Fruit fly (Drosophila melanogaster): Measurements from ENCODE around the gene Cpr64Ac.

Cpr64Ac gene

dm6 chr3L:4262384-4262783 lies 49.7 kb upstream of the Cpr64Ac start, which contains the start of the genes CG11586 and VhaM9.7-a (continued):
- TF ChIP-seq CG15601 (tag; optimal IDR thresholded peaks at IDR 0.05) (peak; percentile 40), Blimp-1 (GFP tag; optimal IDR thresholded peaks at IDR 0.05) (peak; percentile 24), fd102C (GFP tag; optimal IDR thresholded peaks at IDR 0.05) (no peak), insv (GFP tag; optimal IDR thresholded peaks at IDR 0.05) (no peak), sr (GFP tag; IDR thresholded peaks at IDR 0.05) (no peak), CG4707 (GFP tag; optimal IDR thresholded peaks at IDR 0.05) (no peak), Spps (tag; optimal IDR thresholded peaks at IDR 0.05) (no peak), pum (GFP tag; optimal IDR thresholded peaks at IDR 0.05) (no peak), CG8290 (GFP tag; optimal IDR thresholded peaks at IDR 0.05) (peak; percentile 40), CG8290 (tag; optimal IDR thresholded peaks at IDR 0.05) (no peak), CG10565 (GFP tag; optimal IDR thresholded peaks at IDR 0.05) (no peak), CG3847 (GFP tag; IDR thresholded peaks at IDR 0.05) (no peak), sd (tag; optimal IDR thresholded peaks at IDR 0.05) (peak; percentile 21), CG7786 (GFP tag; optimal IDR thresholded peaks at IDR 0.05) (no peak), ase (GFP tag; IDR thresholded peaks at IDR 0.05) (no peak), D (optimal IDR thresholded peaks at IDR 0.05) (no peak), D (GFP tag; optimal IDR thresholded peaks at IDR 0.05) (no peak), CG14667 (GFP tag; IDR thresholded peaks at IDR 0.05) (no peak), CG18262 (tag; optimal IDR thresholded peaks at IDR 0.05) (peak; percentile 11), dm (GFP tag; optimal IDR thresholded peaks at IDR 0.05) (peak; percentile 1), Xrp1 (GFP tag; IDR thresholded peaks at IDR 0.05) (no peak; the same call in 1 of the 2 replicates), CG16779 (GFP tag; IDR thresholded peaks at IDR 0.05) (no peak), salm (tag; optimal IDR thresholded peaks at IDR 0.05) (no peak), CG2678 (tag; optimal IDR thresholded peaks at IDR 0.05) (no peak), CG8089 (GFP tag; optimal IDR thresholded peaks at IDR 0.05) (no peak), Myb (GFP tag; optimal IDR thresholded peaks at IDR 0.05) (peak; percentile 68), HLH4C (GFP tag; IDR thresholded peaks at IDR 0.05; ENCODE audit: partially characterized antibody) (peak; percentile 80), CG4617 (GFP tag; optimal IDR thresholded peaks at IDR 0.05; ENCODE audit: borderline replicate concordance) (peak; percentile 64), trem (tag; optimal IDR thresholded peaks at IDR 0.05) (peak; percentile 99), CG9215 (GFP tag; IDR thresholded peaks at IDR 0.05) (no peak), unc-4 (GFP tag; IDR thresholded peaks at IDR 0.05; ENCODE audit: partially characterized antibody) (peak; percentile 62), CG8359 (GFP tag; optimal IDR thresholded peaks at IDR 0.05; ENCODE audit: borderline replicate concordance) (no peak), dimm (GFP tag; IDR thresholded peaks at IDR 0.05) (no peak), caup (GFP tag; optimal IDR thresholded peaks at IDR 0.05; ENCODE audit: severe bottlenecking) (no peak), Dip3 (GFP tag; optimal IDR thresholded peaks at IDR 0.05) (no peak), run (tag; optimal IDR thresholded peaks at IDR 0.05) (no peak), NC2α (GFP tag; optimal IDR thresholded peaks at IDR 0.05) (no peak), NC2β (GFP tag; optimal IDR thresholded peaks at IDR 0.05) (no peak), h (optimal IDR thresholded peaks at IDR 0.05) (no peak), Atf6 (GFP tag; IDR thresholded peaks at IDR 0.05) (0 out of 2 replicates have a peak, but pooled peaks have one; percentile 23), CG32767 (GFP tag; IDR thresholded peaks at IDR 0.05) (0 out of 2 replicates have a peak, but pooled peaks have one; percentile 20), Hey (tag; optimal IDR thresholded peaks at IDR 0.05) (no peak), B-H1 (GFP tag; IDR thresholded peaks at IDR 0.05) (no peak), ken (GFP tag; IDR thresholded peaks at IDR 0.05) (no peak), CG18011 (GFP tag; optimal IDR thresholded peaks at IDR 0.05) (no peak), az2 (GFP tag; optimal IDR thresholded peaks at IDR 0.05) (no peak), CG42726 (GFP tag; IDR thresholded peaks at IDR 0.05; ENCODE audit: partially characterized antibody) (no peak), MTF-1 (GFP tag; optimal IDR thresholded peaks at IDR 0.05; ENCODE audit: borderline replicate concordance) (no peak), Dip2 (GFP tag; IDR thresholded peaks at IDR 0.05) (no peak), Camta (GFP tag; optimal IDR thresholded peaks at IDR 0.05) (no peak), CG2712 (tag; optimal IDR thresholded peaks at IDR 0.05) (peak; percentile 40), wek (GFP tag; optimal IDR thresholded peaks at IDR 0.05) (no peak)

Measured in whole organism, embryonic.